Worm (Caenorhabditis elegans) whole organism, mixed stage, embryonic: ENCODE data around the gene srab-22.

Experiments used
- M03D4.4 ChIP-seq: sonication (generic microtip); optimal IDR thresholded peaks from 2 replicates; lab custom pipeline; 2017; ENCODE audit warnings: mild to moderate bottlenecking, missing genetic modification characterization, missing compliant biosample characterization
- bed-3 ChIP-seq: fragments of 200-800 bp; sonication (Bioruptor generic); optimal IDR thresholded peaks from 3 replicates; lab custom pipeline; 2018; ENCODE audit warnings: mild to moderate bottlenecking, missing genetic modification characterization, moderate library complexity, missing compliant biosample characterization
- blmp-1 ChIP-seq: fragments of 150-350 bp; optimal IDR thresholded peaks from 2 replicates; lab custom pipeline; 2014; ENCODE audit warnings: missing biosample characterization, missing genetic modification characterization
- ceh-39 ChIP-seq: fragments of 150-350 bp; optimal IDR thresholded peaks from 2 replicates; lab custom pipeline; 2014; ENCODE audit warnings: missing biosample characterization, missing genetic modification characterization
- ces-1 ChIP-seq: fragments of 150-350 bp; optimal IDR thresholded peaks from 2 replicates; lab custom pipeline; 2014; ENCODE audit warnings: missing biosample characterization, missing genetic modification reagents, missing genetic modification characterization
- cnd-1 ChIP-seq: fragments of 200-800 bp; sonication (Bioruptor generic); optimal IDR thresholded peaks from 2 replicates; lab custom pipeline; 2018; ENCODE audit warnings: mild to moderate bottlenecking, missing genetic modification characterization, missing compliant biosample characterization
- drap-1 ChIP-seq: fragments of 200-800 bp; sonication (Bioruptor generic); optimal IDR thresholded peaks from 3 replicates; lab custom pipeline; 2018; ENCODE audit warnings: mild to moderate bottlenecking, missing genetic modification characterization, missing compliant biosample characterization
- elt-1 ChIP-seq: sonication (generic microtip); optimal IDR thresholded peaks from 2 replicates; lab custom pipeline; 2017; ENCODE audit warnings: missing genetic modification characterization, mild to moderate bottlenecking, missing compliant biosample characterization, antibody characterized with exemption, moderate library complexity, borderline replicate concordance; ENCODE audit not compliant: insufficient read depth
- elt-3 ChIP-seq: fragments of 150-350 bp; optimal IDR thresholded peaks from 2 replicates; lab custom pipeline; 2014; ENCODE audit warnings: missing biosample characterization, missing genetic modification characterization
- flh-1 ChIP-seq: fragments of 200-800 bp; sonication (Bioruptor generic); optimal IDR thresholded peaks from 2 replicates; lab custom pipeline; 2018; ENCODE audit warnings: mild to moderate bottlenecking, missing genetic modification characterization, moderate library complexity, missing compliant biosample characterization
- ham-2 ChIP-seq: fragments of 200-800 bp; sonication (Bioruptor generic); optimal IDR thresholded peaks from 2 replicates; lab custom pipeline; 2018; ENCODE audit warnings: mild to moderate bottlenecking, missing genetic modification characterization, missing compliant biosample characterization
- hlh-1 ChIP-seq: fragments of 150-350 bp; optimal IDR thresholded peaks from 2 replicates; lab custom pipeline; 2014; ENCODE audit warnings: missing biosample characterization, missing genetic modification reagents, missing genetic modification characterization
- lin-13 ChIP-seq: fragments of 150-350 bp; optimal IDR thresholded peaks from 2 replicates; lab custom pipeline; 2014; ENCODE audit warnings: missing biosample characterization, missing genetic modification characterization
- lin-32 ChIP-seq: fragments of 200-800 bp; sonication (Bioruptor generic); optimal IDR thresholded peaks from 2 replicates; lab custom pipeline; 2018; ENCODE audit warnings: mild to moderate bottlenecking, missing genetic modification characterization, missing compliant biosample characterization
- lsy-2 ChIP-seq: fragments of 150-350 bp; optimal IDR thresholded peaks from 2 replicates; lab custom pipeline; 2014; ENCODE audit warnings: missing biosample characterization, missing genetic modification characterization
- mab-5 ChIP-seq: fragments of 150-350 bp; optimal IDR thresholded peaks from 2 replicates; lab custom pipeline; 2014; ENCODE audit warnings: missing biosample characterization, missing genetic modification characterization
- mep-1 ChIP-seq: fragments of 150-350 bp; optimal IDR thresholded peaks from 2 replicates; lab custom pipeline; 2017; ENCODE audit warnings: missing biosample characterization, missing genetic modification reagents, missing genetic modification characterization, inconsistent platforms
- nhr-12 ChIP-seq: fragments of 150-350 bp; optimal IDR thresholded peaks from 2 replicates; lab custom pipeline; 2014; ENCODE audit warnings: missing biosample characterization, missing genetic modification characterization
- nhr-2 ChIP-seq: fragments of 150-350 bp; optimal IDR thresholded peaks from 2 replicates; lab custom pipeline; 2014; ENCODE audit warnings: missing biosample characterization, missing genetic modification characterization
- nhr-28 ChIP-seq: fragments of 150-350 bp; optimal IDR thresholded peaks from 2 replicates; lab custom pipeline; 2014; ENCODE audit warnings: missing biosample characterization, missing genetic modification characterization
- nhr-76 ChIP-seq: sonication (generic microtip); optimal IDR thresholded peaks from 2 replicates; lab custom pipeline; 2017; ENCODE audit warnings: missing biosample characterization, missing genetic modification characterization
- pha-4 ChIP-seq: fragments of 150-350 bp; optimal IDR thresholded peaks from 2 replicates; lab custom pipeline; 2018; ENCODE audit warnings: missing biosample characterization, missing genetic modification reagents, missing genetic modification characterization
- sem-2 ChIP-seq: fragments of 200-800 bp; sonication (Bioruptor generic); optimal IDR thresholded peaks from 2 replicates; lab custom pipeline; 2018; ENCODE audit warnings: mild to moderate bottlenecking, missing genetic modification characterization, missing compliant biosample characterization
- snpc-4 ChIP-seq: fragments of 150-350 bp; optimal IDR thresholded peaks from 2 replicates; lab custom pipeline; 2014; ENCODE audit warnings: missing biosample characterization, missing genetic modification characterization
- sptf-1 ChIP-seq: sonication (generic microtip); optimal IDR thresholded peaks from 2 replicates; lab custom pipeline; 2017; ENCODE audit warnings: mild to moderate bottlenecking, missing genetic modification characterization, moderate library complexity, missing compliant biosample characterization
- tbx-8 ChIP-seq: fragments of 200-800 bp; sonication (Bioruptor generic); optimal IDR thresholded peaks from 2 replicates; lab custom pipeline; 2018; ENCODE audit warnings: mild to moderate bottlenecking, missing genetic modification characterization, moderate library complexity, missing compliant biosample characterization
- unc-120 ChIP-seq: sonication (generic microtip); optimal IDR thresholded peaks from 2 replicates; lab custom pipeline; 2017; ENCODE audit warnings: missing genetic modification characterization, missing compliant biosample characterization; ENCODE audit not compliant: poor library complexity, severe bottlenecking
- unc-39 ChIP-seq: fragments of 150-350 bp; optimal IDR thresholded peaks from 2 replicates; lab custom pipeline; 2014; ENCODE audit warnings: missing biosample characterization, missing genetic modification characterization
- unc-62 ChIP-seq: fragments of 150-350 bp; optimal IDR thresholded peaks from 2 replicates; lab custom pipeline; 2014; ENCODE audit warnings: missing biosample characterization, missing genetic modification reagents, missing genetic modification characterization
- zip-8 ChIP-seq: fragments of 150-350 bp; optimal IDR thresholded peaks from 2 replicates; lab custom pipeline; 2014; ENCODE audit warnings: missing biosample characterization, missing genetic modification characterization
- ztf-11 ChIP-seq: fragments of 150-350 bp; optimal IDR thresholded peaks from 2 replicates; lab custom pipeline; 2014; ENCODE audit warnings: missing biosample characterization, missing genetic modification characterization

The srab-22 gene

DNA sequence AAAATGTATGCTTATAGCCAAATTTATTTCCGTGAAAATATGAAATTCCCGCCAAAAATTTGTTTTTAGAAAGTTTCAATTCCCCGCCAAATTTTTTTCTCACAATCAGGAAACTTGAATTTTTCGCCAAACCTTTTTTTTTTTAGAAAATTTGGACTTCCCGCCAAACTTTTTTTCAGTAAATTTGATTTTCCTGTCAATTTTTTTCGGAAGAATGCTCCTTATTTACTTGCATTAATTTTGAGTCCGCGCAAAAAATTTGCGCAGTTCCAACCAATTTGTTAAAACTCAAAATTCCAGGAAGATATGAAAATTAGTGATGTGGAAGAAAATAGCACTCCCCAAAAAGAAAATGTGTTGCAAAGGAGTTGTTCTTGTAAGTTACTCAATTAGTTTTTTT is 33.7 kb downstream of the srab-22 start, which contains the start of gene slc-28.2:
TSS of gene slc-28.2 (plus strand) at position 301 of the 400 bp plus-strand sequence.
- no peak for TF ChIP-seq zip-8
- no peak for TF ChIP-seq ztf-11 (tag; lab: Kevin White, UChicago)
- no peak for TF ChIP-seq mep-1 (tag; lab: Kevin White, UChicago)
- TF ChIP-seq nhr-76 (tag; lab: Kevin White, UChicago), result no peak
- TF ChIP-seq unc-120, result no peak
- TF ChIP-seq nhr-2 (tag; lab: Kevin White, UChicago), result no peak
- TF ChIP-seq nhr-12 (tag; lab: Kevin White, UChicago), result no peak
- TF ChIP-seq unc-39 (tag; lab: Kevin White, UChicago), result no peak
- TF ChIP-seq flh-1 (GFP tag; lab: Kevin White, UChicago), result no peak

DNA sequence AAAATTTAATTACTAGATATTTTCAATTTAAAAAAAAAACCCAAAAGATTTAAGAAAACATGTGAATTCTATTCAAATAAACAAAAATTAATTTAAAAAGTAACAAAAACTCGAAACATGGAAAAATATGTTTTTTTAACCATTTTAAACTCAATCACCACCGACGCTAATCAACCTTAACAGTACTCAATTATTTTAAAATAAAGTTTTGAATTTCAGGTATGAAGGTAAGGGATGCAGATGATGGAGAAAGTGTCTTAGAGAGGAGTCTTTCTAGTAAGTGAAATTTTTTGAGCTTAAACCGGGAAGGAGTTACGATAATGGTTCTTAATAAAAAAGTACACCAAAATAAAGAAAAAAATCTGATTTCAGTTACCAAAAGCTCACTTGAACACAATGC is 37.3 kb downstream of the srab-22 start, which contains the start of gene slc-28.1:
TSS of gene slc-28.1 (plus strand) at position 301 of the 400 bp plus-strand sequence.
- TF ChIP-seq sem-2 (GFP tag; lab: Kevin White, UChicago) (no peak), ceh-39 (tag; lab: Kevin White, UChicago) (no peak), mab-5 (tag; lab: Kevin White, UChicago) (no peak), unc-62 (GFP tag; lab: Kevin White, UChicago) (no peak), snpc-4 (tag; lab: Kevin White, UChicago) (no peak), tbx-8 (GFP tag; lab: Kevin White, UChicago) (no peak), unc-120 (no peak)

DNA sequence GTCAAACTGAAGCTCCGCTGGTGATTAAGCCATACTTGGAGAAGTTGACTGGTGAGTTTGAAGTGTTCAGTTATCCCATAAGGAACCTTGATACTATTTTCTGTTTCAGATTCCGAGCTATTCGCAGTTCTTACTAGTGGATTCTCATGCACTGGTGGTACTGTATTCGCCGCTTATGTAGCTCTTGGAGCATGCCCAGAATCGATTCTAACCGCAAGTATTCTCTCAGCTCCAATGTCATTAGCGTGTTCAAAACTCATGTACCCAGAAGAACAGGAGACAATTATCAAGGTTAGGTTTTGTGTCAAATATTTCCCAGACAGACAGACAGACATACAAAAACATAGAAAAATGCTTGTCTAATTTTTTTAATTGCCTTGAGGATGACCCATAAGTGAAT is 38.7 kb downstream of the srab-22 start:
- no peak for TF ChIP-seq blmp-1 (tag; lab: Kevin White, UChicago)
- no peak for TF ChIP-seq drap-1 (GFP tag; lab: Kevin White, UChicago)
- TF ChIP-seq lsy-2, result no peak
- no peak for TF ChIP-seq ceh-39 (tag; lab: Kevin White, UChicago)
- TF ChIP-seq lin-13 (tag; lab: Kevin White, UChicago), result no peak
- TF ChIP-seq nhr-2 (tag; lab: Kevin White, UChicago), result no peak
- TF ChIP-seq zip-8, result no peak
- no peak for TF ChIP-seq sptf-1 (tag; lab: Kevin White, UChicago)
- no peak for TF ChIP-seq cnd-1 (tag; lab: Kevin White, UChicago)
- no peak for TF ChIP-seq unc-120
- no peak for TF ChIP-seq lin-32 (GFP tag; lab: Kevin White, UChicago)
- TF ChIP-seq nhr-76 (tag; lab: Kevin White, UChicago), result no peak
- no peak for TF ChIP-seq ces-1 (GFP tag; lab: Kevin White, UChicago)
- no peak for TF ChIP-seq unc-39 (tag; lab: Kevin White, UChicago)
- no peak for TF ChIP-seq nhr-28 (tag; lab: Kevin White, UChicago)
- no peak for TF ChIP-seq snpc-4 (tag; lab: Kevin White, UChicago)

DNA sequence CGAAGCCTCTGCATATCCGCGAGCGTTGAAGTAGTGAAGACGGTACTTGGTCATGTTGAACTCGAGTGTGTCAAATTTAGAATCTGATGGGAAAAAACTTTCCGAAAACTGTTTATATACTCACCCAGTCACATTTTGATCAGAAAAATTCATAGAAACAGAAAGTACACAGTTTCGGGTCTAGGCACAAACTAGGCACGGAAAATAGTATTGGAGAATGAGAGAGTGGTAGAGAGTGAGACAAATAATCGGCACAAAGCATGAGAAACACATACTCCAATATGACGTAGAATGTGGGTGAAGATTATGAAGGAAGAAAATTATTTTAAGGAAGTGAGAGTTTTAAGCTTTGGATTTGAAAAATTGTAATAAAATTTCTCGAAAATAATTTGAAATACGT is 42.3 kb downstream of the srab-22 start, which contains the start of gene gst-33:
TSS of gene gst-33 (minus strand) at position 127 of the 400 bp plus-strand sequence.
- no peak for TF ChIP-seq snpc-4 (tag; lab: Kevin White, UChicago)
- TF ChIP-seq ham-2, result no peak
- TF ChIP-seq mep-1 (tag; lab: Kevin White, UChicago), result no peak
- no peak for TF ChIP-seq bed-3 (GFP tag; lab: Kevin White, UChicago)
- TF ChIP-seq elt-3, result no peak
- no peak for TF ChIP-seq sem-2 (GFP tag; lab: Kevin White, UChicago)
- TF ChIP-seq drap-1 (GFP tag; lab: Kevin White, UChicago), result no peak
- TF ChIP-seq blmp-1 (tag; lab: Kevin White, UChicago), result no peak
- TF ChIP-seq ceh-39 (tag; lab: Kevin White, UChicago), result no peak
- no peak for TF ChIP-seq unc-39 (tag; lab: Kevin White, UChicago)
- TF ChIP-seq nhr-76 (tag; lab: Kevin White, UChicago), result no peak
- no peak for TF ChIP-seq nhr-28 (tag; lab: Kevin White, UChicago)
- no peak for TF ChIP-seq lin-32 (GFP tag; lab: Kevin White, UChicago)
- no peak for TF ChIP-seq ztf-11 (tag; lab: Kevin White, UChicago)
- no peak for TF ChIP-seq flh-1 (GFP tag; lab: Kevin White, UChicago)
- TF ChIP-seq elt-1 (tag; lab: Kevin White, UChicago), result no peak

DNA sequence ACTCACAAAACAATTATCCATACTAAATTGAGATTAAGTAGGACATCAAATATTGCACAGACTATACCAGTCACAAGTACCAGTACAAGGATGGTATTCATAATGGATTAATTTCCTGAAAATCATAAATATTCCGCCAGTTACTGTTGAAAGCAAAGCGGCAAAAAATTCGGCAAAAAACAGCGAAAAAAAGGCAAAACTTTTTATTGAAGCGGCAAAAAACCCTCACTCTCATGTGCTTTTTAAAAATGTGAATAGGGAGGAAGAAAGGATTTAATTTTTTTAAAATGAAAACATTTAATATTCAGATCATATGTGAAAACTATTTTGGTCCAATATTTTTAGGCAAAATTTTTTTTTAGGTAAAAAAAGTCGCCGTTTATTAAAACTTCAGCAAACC is 44.6 kb downstream of the srab-22 start, which contains the start of gene srbc-29:
TSS of gene srbc-29 (minus strand) at position 101 of the 400 bp plus-strand sequence.
- TF ChIP-seq lsy-2 (no peak), nhr-2 (tag; lab: Kevin White, UChicago) (no peak), bed-3 (GFP tag; lab: Kevin White, UChicago) (no peak), ztf-11 (tag; lab: Kevin White, UChicago) (no peak), M03D4.4 (tag; lab: Kevin White, UChicago) (no peak), nhr-28 (tag; lab: Kevin White, UChicago) (no peak), ham-2 (no peak), nhr-76 (tag; lab: Kevin White, UChicago) (no peak), sem-2 (GFP tag; lab: Kevin White, UChicago) (no peak), unc-62 (GFP tag; lab: Kevin White, UChicago) (no peak), mep-1 (tag; lab: Kevin White, UChicago) (no peak), tbx-8 (GFP tag; lab: Kevin White, UChicago) (no peak), pha-4 (no peak), hlh-1 (tag; lab: Kevin White, UChicago) (no peak)
